Worm (Caenorhabditis elegans) whole organism, midembryonic: ENCODE results near the gene C16D9.9.

Experiments
- T22C8.4 ChIP-seq: fragments of 200-800 bp; sonication (Bioruptor generic); IDR thresholded peaks from 2 replicates; pipeline ENCODE4 v1.3.6; 2022; ENCODE audit warnings: missing genetic modification characterization, missing compliant biosample characterization
- cog-1 ChIP-seq: sonication (generic microtip); optimal IDR thresholded peaks from 2 replicates; lab custom pipeline; 2016; ENCODE audit warnings: missing genetic modification characterization, missing compliant biosample characterization
- flt-1 ChIP-seq: fragments of 200-800 bp; sonication (Bioruptor generic); IDR thresholded peaks from 2 replicates; pipeline ENCODE4 v1.3.6; 2022; ENCODE audit warnings: missing genetic modification characterization, missing compliant biosample characterization
- klf-2 ChIP-seq: fragments of 200-800 bp; sonication (Bioruptor generic); conservative IDR thresholded peaks from 2 replicates; pipeline ENCODE4 v1.3.6; 2022; ENCODE audit warnings: missing genetic modification reagents, missing genetic modification characterization, missing compliant biosample characterization
- med-1 ChIP-seq: sonication (generic microtip); optimal IDR thresholded peaks from 2 replicates; lab custom pipeline; 2017; ENCODE audit warnings: missing genetic modification characterization, mild to moderate bottlenecking, missing compliant biosample characterization, antibody characterized with exemption, missing genetic modification reagents; ENCODE audit not compliant: insufficient read depth
- ref-1 ChIP-seq: fragments of 200-800 bp; sonication (Bioruptor generic); conservative IDR thresholded peaks from 2 replicates; pipeline ENCODE4 v1.3.6; 2022; ENCODE audit warnings: missing genetic modification reagents, missing genetic modification characterization, missing compliant biosample characterization
- tab-1 ChIP-seq: fragments of 200-800 bp; sonication (Bioruptor generic); IDR thresholded peaks from 2 replicates; pipeline ENCODE4 v1.3.6; 2022; ENCODE audit warnings: missing genetic modification characterization, missing compliant biosample characterization
- ztf-23 ChIP-seq: fragments of 200-800 bp; sonication (Bioruptor generic); IDR thresholded peaks from 2 replicates; pipeline ENCODE4 v1.3.6; 2022; ENCODE audit warnings: missing genetic modification reagents, missing genetic modification characterization, missing compliant biosample characterization
- ztf-29 ChIP-seq: fragments of 200-800 bp; sonication (Bioruptor generic); IDR thresholded peaks from 2 replicates; pipeline ENCODE4 v1.3.6; 2022; ENCODE audit warnings: missing genetic modification reagents, missing genetic modification characterization, missing compliant biosample characterization

Gene C16D9.9

DNA sequence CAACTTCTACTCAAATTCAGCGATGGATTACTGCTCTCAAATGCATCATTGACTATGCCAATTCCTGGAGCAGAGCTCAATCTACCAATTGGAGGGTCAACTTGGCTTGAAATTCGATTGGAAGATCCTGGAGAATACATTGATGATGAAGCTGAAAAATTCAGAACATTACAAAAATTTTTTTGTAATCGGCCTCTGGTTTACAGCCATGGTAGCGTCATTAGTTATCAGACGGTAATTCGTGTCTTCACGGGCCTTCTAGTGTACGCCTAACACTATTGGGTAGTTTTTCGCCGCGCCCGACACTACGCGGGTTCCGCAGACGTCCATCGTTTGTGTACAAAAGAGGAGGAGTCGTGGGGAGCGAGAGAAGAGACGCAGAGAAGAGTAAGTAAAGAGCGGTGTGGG, 35.3 kb upstream of the C16D9.9 start:
- TF ChIP-seq flt-1 (GFP tag; lab: Robert Waterston, UW), result peak; percentile 69; the same call in 1 of the 2 replicates
- TF ChIP-seq T22C8.4 (GFP tag; lab: Robert Waterston, UW), result no peak
- peak; percentile 24 for TF ChIP-seq cog-1 (tag; lab: Kevin White, UChicago)
- TF ChIP-seq ztf-23 (GFP tag; lab: Robert Waterston, UW), result peak; percentile 58; the same call in 1 of the 2 replicates

DNA sequence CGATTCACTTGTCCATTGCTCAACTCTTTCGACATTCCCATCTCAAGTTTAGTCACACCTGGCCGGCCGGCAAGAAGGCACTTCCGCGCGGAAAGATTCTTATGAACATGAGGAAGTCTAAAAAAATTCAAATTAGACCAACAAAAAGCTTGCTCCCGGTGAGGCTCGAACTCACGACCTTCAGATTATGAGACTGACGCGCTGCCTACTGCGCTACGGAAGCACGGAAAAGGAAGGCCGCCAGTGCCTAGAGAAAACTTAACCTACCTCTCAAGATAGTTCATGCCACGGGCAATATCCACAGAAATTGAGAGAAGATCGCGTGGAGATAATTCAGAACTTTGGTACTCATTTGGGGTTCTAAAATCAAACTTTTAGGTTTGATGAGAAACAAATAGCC, 34.0 kb upstream of the C16D9.9 start:
- TF ChIP-seq klf-2 (no peak), ztf-29 (GFP tag; lab: Robert Waterston, UW) (no peak), tab-1 (GFP tag; lab: Robert Waterston, UW) (peak; percentile 72; the same call in 1 of the 2 replicates), flt-1 (GFP tag; lab: Robert Waterston, UW) (peak; percentile 60; the same call in 1 of the 2 replicates), med-1 (GFP tag; lab: Kevin White, UChicago) (no peak), T22C8.4 (GFP tag; lab: Robert Waterston, UW) (0 out of 2 replicates have a peak, but pooled peaks have one; percentile 7), ztf-23 (GFP tag; lab: Robert Waterston, UW) (peak; percentile 70; the same call in 1 of the 2 replicates), ref-1 (GFP tag; lab: Robert Waterston, UW) (no peak)

DNA sequence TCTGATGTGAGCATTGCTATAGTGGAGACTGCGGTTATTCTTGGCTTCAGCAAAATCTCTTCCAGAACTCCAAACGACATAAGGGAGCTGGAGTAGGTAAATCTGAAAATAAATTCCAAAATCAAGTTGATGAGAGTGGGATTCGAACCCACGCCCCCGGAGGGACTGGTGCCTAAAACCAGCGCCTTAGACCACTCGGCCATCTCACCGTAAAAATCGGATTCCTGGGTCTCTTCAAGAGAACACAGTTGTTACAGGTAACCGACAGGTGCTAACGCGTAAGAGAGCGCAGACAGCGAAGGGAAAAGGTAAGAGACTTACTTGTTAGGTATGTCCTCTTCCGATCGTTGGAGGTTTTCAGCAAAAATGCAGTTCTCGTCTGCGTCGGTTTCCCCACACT, 28.7 kb upstream of the C16D9.9 start:
- TF ChIP-seq flt-1 (GFP tag; lab: Robert Waterston, UW), result 0 out of 2 replicates have a peak, but pooled peaks have one; percentile 68
- peak; percentile 47 for TF ChIP-seq ref-1 (GFP tag; lab: Robert Waterston, UW)
- no peak; the same call in 1 of the 2 replicates for TF ChIP-seq tab-1 (GFP tag; lab: Robert Waterston, UW)
- TF ChIP-seq cog-1 (tag; lab: Kevin White, UChicago), result no peak
- TF ChIP-seq ztf-29 (GFP tag; lab: Robert Waterston, UW), result peak; percentile 59; the same call in 1 of the 2 replicates
- 0 out of 2 replicates have a peak, but pooled peaks have one; percentile 40 for TF ChIP-seq T22C8.4 (GFP tag; lab: Robert Waterston, UW)
- 0 out of 2 replicates have a peak, but pooled peaks have one; percentile 45 for TF ChIP-seq ztf-23 (GFP tag; lab: Robert Waterston, UW)

DNA sequence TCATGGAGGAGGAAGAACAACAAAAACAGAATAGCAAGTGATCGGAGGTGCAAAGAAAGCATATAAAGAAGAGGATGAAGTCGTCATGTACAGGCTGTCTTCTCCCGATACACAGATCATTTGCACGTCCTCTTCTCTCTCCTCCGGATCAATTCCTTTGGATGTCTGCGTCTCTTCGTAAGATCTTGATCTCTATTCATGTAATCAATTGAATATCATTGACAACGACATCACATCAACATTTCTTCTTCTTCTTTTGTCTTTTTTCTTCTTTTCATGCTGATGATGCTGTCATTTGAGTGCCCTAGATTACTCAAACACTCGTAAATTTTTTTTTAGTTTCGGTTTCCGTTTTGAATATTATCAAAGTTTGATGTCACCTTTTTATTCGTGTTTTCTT, 25.8 kb upstream of the C16D9.9 start, which contains the start of gene rol-3:
rol-3 (minus strand) TSS at position 120 of the 400 bp plus-strand sequence.
- TF ChIP-seq ref-1 (GFP tag; lab: Robert Waterston, UW) (no peak), cog-1 (tag; lab: Kevin White, UChicago) (no peak), ztf-23 (GFP tag; lab: Robert Waterston, UW) (no peak), ztf-29 (GFP tag; lab: Robert Waterston, UW) (no peak), tab-1 (GFP tag; lab: Robert Waterston, UW) (no peak), flt-1 (GFP tag; lab: Robert Waterston, UW) (no peak), klf-2 (no peak), med-1 (GFP tag; lab: Kevin White, UChicago) (no peak), T22C8.4 (GFP tag; lab: Robert Waterston, UW) (no peak)

DNA sequence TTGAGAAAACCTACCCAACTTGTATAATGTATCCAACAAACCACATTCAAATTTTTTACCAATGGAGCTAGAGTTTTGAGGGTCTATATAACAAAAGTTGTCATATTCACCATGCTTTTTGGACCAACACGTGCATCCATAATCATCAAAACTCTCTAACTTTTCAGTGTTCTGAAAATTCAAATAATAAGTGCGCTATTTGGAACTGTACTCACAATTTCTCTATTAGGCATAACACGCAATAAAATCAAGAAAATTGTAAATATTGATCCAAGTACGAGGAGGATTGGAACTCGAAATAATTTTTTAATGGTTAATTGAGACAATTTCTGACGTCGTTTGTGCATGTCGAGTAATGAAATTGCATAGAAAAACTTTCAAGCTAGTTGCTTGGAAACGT, 24.1 kb upstream of the C16D9.9 start, which contains the start of gene C16D9.3:
C16D9.3 (minus strand) TSS at position 101 of the 400 bp plus-strand sequence.
- TF ChIP-seq klf-2 (no peak), ref-1 (GFP tag; lab: Robert Waterston, UW) (no peak), tab-1 (GFP tag; lab: Robert Waterston, UW) (no peak), cog-1 (tag; lab: Kevin White, UChicago) (no peak), flt-1 (GFP tag; lab: Robert Waterston, UW) (no peak)

DNA sequence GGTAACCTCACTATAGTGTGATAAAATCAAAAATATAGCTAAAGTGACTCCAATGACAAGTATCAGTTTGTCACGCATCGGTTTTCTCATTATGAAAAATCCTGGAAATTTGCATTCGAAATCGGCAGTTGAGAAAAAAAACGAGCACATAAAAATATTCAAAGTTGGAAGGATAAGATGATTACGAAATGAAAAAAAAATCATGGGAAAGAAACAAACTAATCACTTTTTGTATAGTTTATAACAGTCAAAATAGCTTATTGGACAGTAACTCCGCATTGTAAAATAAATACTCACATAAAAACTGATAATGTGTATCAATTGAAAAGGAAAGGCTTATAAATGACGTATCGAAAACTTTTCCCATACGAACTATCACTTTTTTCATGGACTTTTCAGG, 21.2 kb upstream of the C16D9.9 start, which contains the start of gene C16D9.4:
C16D9.4 (minus strand) TSS at position 101 of the 400 bp plus-strand sequence.
- TF ChIP-seq ztf-23 (GFP tag; lab: Robert Waterston, UW) (no peak), tab-1 (GFP tag; lab: Robert Waterston, UW) (no peak), cog-1 (tag; lab: Kevin White, UChicago) (no peak), flt-1 (GFP tag; lab: Robert Waterston, UW) (no peak), med-1 (GFP tag; lab: Kevin White, UChicago) (no peak), ztf-29 (GFP tag; lab: Robert Waterston, UW) (no peak)

DNA sequence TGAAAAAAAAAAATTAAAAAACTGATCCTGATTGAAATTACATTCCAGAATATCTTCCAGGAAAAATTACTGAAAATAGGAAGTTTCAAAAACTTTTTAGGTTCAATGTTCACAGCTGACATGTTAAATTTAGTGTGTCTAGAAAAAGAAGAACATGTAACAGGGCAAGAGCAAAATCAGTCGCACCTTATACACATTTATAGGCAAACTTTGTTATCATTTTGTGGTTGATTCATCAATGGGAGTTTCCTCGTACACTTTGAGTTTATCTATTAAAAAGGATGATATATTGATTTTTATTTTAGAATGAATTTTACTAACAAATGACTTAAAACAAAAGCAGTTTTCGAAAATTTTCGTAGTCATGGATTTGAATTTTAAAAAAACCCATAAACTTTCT, 20.8 kb upstream of the C16D9.9 start:
- TF ChIP-seq tab-1 (GFP tag; lab: Robert Waterston, UW) (no peak), ztf-23 (GFP tag; lab: Robert Waterston, UW) (no peak), med-1 (GFP tag; lab: Kevin White, UChicago) (no peak), klf-2 (no peak), T22C8.4 (GFP tag; lab: Robert Waterston, UW) (no peak), flt-1 (GFP tag; lab: Robert Waterston, UW) (no peak)

DNA sequence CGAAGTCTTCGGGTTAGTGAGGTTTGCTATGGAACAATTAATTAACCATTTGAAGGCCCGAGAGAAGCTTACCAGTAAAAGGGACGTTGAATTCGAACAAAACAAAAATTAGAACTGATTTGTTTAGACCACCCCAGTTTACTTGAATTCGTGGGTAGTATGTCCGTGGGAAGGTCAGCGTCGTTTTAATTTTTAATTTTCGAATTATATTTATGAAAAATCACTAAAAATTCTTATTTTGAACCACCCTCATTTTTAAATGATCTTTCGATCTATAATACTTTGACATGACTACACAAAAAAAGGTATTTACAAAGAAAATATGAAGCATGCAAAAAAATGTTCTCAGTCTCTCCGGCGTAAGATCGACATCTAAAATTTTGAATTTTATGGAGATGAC, 18.6 kb upstream of the C16D9.9 start, which contains the start of gene C16D9.5:
C16D9.5 (minus strand) TSS at position 101 of the 400 bp plus-strand sequence.
- no peak for TF ChIP-seq T22C8.4 (GFP tag; lab: Robert Waterston, UW)
- no peak for TF ChIP-seq flt-1 (GFP tag; lab: Robert Waterston, UW)
- TF ChIP-seq ref-1 (GFP tag; lab: Robert Waterston, UW), result no peak
- TF ChIP-seq ztf-29 (GFP tag; lab: Robert Waterston, UW), result no peak
- TF ChIP-seq ztf-23 (GFP tag; lab: Robert Waterston, UW), result no peak
- no peak for TF ChIP-seq klf-2
- no peak for TF ChIP-seq med-1 (GFP tag; lab: Kevin White, UChicago)
- TF ChIP-seq tab-1 (GFP tag; lab: Robert Waterston, UW), result no peak
- TF ChIP-seq cog-1 (tag; lab: Kevin White, UChicago), result no peak

DNA sequence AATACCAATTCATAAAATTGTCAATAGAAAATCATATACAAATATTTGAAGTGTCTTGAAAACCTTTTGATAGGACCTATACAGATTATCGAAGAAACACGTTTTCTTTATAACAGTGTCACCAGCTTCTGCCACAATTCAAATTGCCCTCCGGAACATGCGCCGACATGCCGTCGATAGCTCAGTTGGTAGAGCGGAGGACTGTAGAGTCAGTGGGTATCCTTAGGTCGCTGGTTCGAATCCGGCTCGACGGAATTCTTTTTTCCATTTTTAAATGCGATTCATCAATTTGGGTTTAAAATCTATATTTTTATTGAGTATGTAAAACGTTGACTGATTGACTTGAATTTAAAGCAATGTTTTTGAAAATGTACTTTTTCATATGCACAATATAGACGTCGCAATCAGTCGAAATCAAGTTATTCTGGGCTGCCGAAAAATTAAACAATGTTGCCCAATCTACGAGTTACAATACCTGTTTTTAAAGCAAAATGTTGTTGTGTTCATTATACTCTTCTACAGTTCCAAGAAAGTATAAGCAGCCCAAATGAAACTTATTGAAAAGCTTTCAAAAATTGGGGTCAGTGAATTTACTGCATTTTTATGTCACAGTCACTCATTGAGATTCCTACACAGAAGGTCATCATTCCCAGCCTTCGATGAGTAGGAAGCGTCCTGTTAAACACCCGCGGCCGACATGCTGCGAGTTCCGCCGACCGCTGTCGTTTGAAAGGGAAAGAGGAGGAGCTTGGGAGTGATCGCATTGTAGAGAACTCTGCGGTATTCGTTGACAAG, 16.5 kb upstream of the C16D9.9 start:
- no peak for TF ChIP-seq T22C8.4 (GFP tag; lab: Robert Waterston, UW)
- TF ChIP-seq flt-1 (GFP tag; lab: Robert Waterston, UW), result 0 out of 2 replicates have a peak, but pooled peaks have one; percentile 36
- TF ChIP-seq klf-2, result no peak
- TF ChIP-seq tab-1 (GFP tag; lab: Robert Waterston, UW), result no peak
- no peak for TF ChIP-seq med-1 (GFP tag; lab: Kevin White, UChicago)
